Worm (Caenorhabditis elegans): Measurements from ENCODE around the gene faah-6.

DNA sequence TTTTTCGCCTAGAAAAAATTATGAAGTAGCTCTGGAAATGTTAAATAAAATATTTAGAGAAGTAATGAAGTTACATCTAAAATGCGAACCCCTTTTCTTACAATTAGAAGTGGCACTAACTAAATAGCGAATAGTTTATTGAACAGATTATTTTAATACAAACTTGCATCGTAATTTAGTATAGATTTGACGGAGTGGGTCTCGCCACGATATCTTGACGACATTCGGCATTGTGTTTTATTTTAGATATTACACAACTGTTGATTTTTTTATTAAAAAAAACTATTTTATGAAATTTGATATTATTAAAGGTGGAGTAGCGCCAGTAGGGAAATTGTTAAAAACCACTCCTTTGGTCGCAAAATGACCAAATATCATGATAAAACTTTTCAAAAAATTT is 39.6 kb downstream of the faah-6 start:
- TF ChIP-seq ama-1 (optimal IDR thresholded peaks at IDR 0.05), result no peak
- no peak for TF ChIP-seq snpc-4 (tag; optimal IDR thresholded peaks at IDR 0.05)
- no peak for TF ChIP-seq unc-62 (GFP tag; optimal IDR thresholded peaks at IDR 0.05)
- no peak for TF ChIP-seq nfya-1 (tag; optimal IDR thresholded peaks at IDR 0.05; ENCODE audit: insufficient read depth)
- no peak for TF ChIP-seq ceh-9 (tag; optimal IDR thresholded peaks at IDR 0.05)
- TF ChIP-seq fkh-2 (tag; optimal IDR thresholded peaks at IDR 0.05), result no peak
- no peak for TF ChIP-seq R02D3.7 (tag; optimal IDR thresholded peaks at IDR 0.05)
- TF ChIP-seq pqm-1 (tag; optimal IDR thresholded peaks at IDR 0.05), result no peak
- TF ChIP-seq mdl-1 (tag; optimal IDR thresholded peaks at IDR 0.05), result no peak
- TF ChIP-seq skn-1 (tag; optimal IDR thresholded peaks at IDR 0.05), result no peak
- TF ChIP-seq nhr-28 (tag; optimal IDR thresholded peaks at IDR 0.05), result no peak
